Worm (Caenorhabditis elegans) whole organism, midembryonic: ENCODE measurements around the gene F45D3.1.

ENCODE experiments used
- T22C8.4 ChIP-seq: fragments of 200-800 bp; sonication (Bioruptor generic); IDR thresholded peaks from 2 replicates; pipeline ENCODE4 v1.3.6; 2022; ENCODE audit warnings: missing genetic modification characterization, missing compliant biosample characterization
- flt-1 ChIP-seq: fragments of 200-800 bp; sonication (Bioruptor generic); IDR thresholded peaks from 2 replicates; pipeline ENCODE4 v1.3.6; 2022; ENCODE audit warnings: missing genetic modification characterization, missing compliant biosample characterization
- tab-1 ChIP-seq: fragments of 200-800 bp; sonication (Bioruptor generic); IDR thresholded peaks from 2 replicates; pipeline ENCODE4 v1.3.6; 2022; ENCODE audit warnings: missing genetic modification characterization, missing compliant biosample characterization
- ztf-23 ChIP-seq: fragments of 200-800 bp; sonication (Bioruptor generic); IDR thresholded peaks from 2 replicates; pipeline ENCODE4 v1.3.6; 2022; ENCODE audit warnings: missing genetic modification reagents, missing genetic modification characterization, missing compliant biosample characterization

- TF ChIP-seq T22C8.4 (GFP tag; lab: Robert Waterston, UW) (no peak), tab-1 (GFP tag; lab: Robert Waterston, UW) (no peak), flt-1 (GFP tag; lab: Robert Waterston, UW) (no peak), ztf-23 (GFP tag; lab: Robert Waterston, UW) (no peak)
These were observed 43.4 kb downstream of the F45D3.1 start for ce11 chrV:12570271-12570670.
